Fruit fly (Drosophila melanogaster): ENCODE data around the gene slo.

dm6 chr3R:24749055-24749992 lies 87.0 kb downstream of the slo start, which contains the start of gene tld:
- TF ChIP-seq usp (GFP tag; optimal IDR thresholded peaks at IDR 0.05) (no peak), EcR (GFP tag; optimal IDR thresholded peaks at IDR 0.05) (no peak)
